Worm (Caenorhabditis elegans): ENCODE results near the gene rps-25.

Gene rps-25

ce11 chrIV:5917026-5917425 lies 30.4 kb downstream of the rps-25 start, which contains the start of gene dhhc-13:
Gene dhhc-13 (plus strand): TSS chrIV:5917326.
- TF ChIP-seq unc-62 (GFP tag; optimal IDR thresholded peaks at IDR 0.05) = no peak

ce11 chrIV:5915152-5915551 lies 32.3 kb downstream of the rps-25 start:
- TF ChIP-seq unc-62 (GFP tag; optimal IDR thresholded peaks at IDR 0.05) = no peak

ce11 chrIV:5903305-5903778 lies 44.1 kb downstream of the rps-25 start, which contains the start of gene H04M03.12:
Gene H04M03.12 (minus strand): TSS chrIV:5903355.
- no peak for TF ChIP-seq unc-62 (GFP tag; optimal IDR thresholded peaks at IDR 0.05)

ce11 chrIV:5902730-5903129 lies 44.7 kb downstream of the rps-25 start:
- TF ChIP-seq unc-62 (GFP tag; optimal IDR thresholded peaks at IDR 0.05) = no peak
